Fruit fly (Drosophila melanogaster): Measurements from ENCODE around the gene Acam.

- TF ChIP-seq CG8478 (optimal IDR thresholded peaks at IDR 0.05) (no peak), Dll (optimal IDR thresholded peaks at IDR 0.05) (no peak)
Observed at dm6 chr3R:25787198-25787597, 24.5 kb upstream of the Acam start, which contains the start of gene CG4960.

All from whole organism.